Worm (Caenorhabditis elegans) whole organism, L4 larva: Measurements from ENCODE around the gene C08F11.17.

Experiments
- ZK546.5 ChIP-seq, 2 experiments: sonication (generic microtip); optimal IDR thresholded peaks; 2 replicates each; lab custom pipeline; 2017; ENCODE audit warnings: missing biosample characterization in 2 of 2, missing genetic modification characterization in 2 of 2
- attf-4 ChIP-seq: sonication (generic microtip); optimal IDR thresholded peaks from 3 replicates; lab custom pipeline; 2017; ENCODE audit warnings: missing biosample characterization, missing genetic modification characterization
- ceh-62 ChIP-seq: sonication (generic microtip); optimal IDR thresholded peaks from 2 replicates; lab custom pipeline; 2017; ENCODE audit warnings: missing biosample characterization, missing genetic modification characterization
- cey-2 ChIP-seq: sonication (generic microtip); optimal IDR thresholded peaks from 3 replicates; lab custom pipeline; 2017; ENCODE audit warnings: missing genetic modification characterization, mild to moderate bottlenecking, missing compliant biosample characterization, antibody characterized with exemption, borderline replicate concordance; ENCODE audit not compliant: insufficient read depth
- duxl-1 ChIP-seq: sonication (generic microtip); optimal IDR thresholded peaks from 2 replicates; lab custom pipeline; 2016; ENCODE audit warnings: mild to moderate bottlenecking, missing genetic modification characterization, moderate library complexity, missing compliant biosample characterization; ENCODE audit not compliant: poor library complexity
- hlh-30 ChIP-seq: sonication (generic microtip); optimal IDR thresholded peaks from 2 replicates; lab custom pipeline; 2017; ENCODE audit warnings: antibody characterized with exemption, mild to moderate bottlenecking, missing genetic modification characterization, missing compliant biosample characterization; ENCODE audit not compliant: insufficient read depth
- lin-13 ChIP-seq: fragments of 150-350 bp; optimal IDR thresholded peaks from 2 replicates; lab custom pipeline; 2014; ENCODE audit warnings: missing biosample characterization, missing genetic modification reagents, missing genetic modification characterization
- lin-15B ChIP-seq: fragments of 150-350 bp; sonication (generic microtip); optimal IDR thresholded peaks from 3 replicates; lab custom pipeline; 2014; ENCODE audit warnings: missing biosample characterization, missing genetic modification characterization
- lsy-2 ChIP-seq, 2 experiments: fragments of 150-350 bp in 1 of 2; sonication (generic microtip) in 1 of 2; optimal IDR thresholded peaks; 2 replicates each; lab custom pipeline; 2014 to 2017; ENCODE audit warnings: missing biosample characterization in 2 of 2, missing genetic modification characterization in 2 of 2
- mdl-1 ChIP-seq, 2 experiments: fragments of 150-350 bp in 1 of 2; sonication (generic microtip) in 1 of 2; optimal IDR thresholded peaks; 2 replicates each; lab custom pipeline; 2014 to 2017; ENCODE audit warnings: missing biosample characterization in 2 of 2, missing genetic modification characterization in 2 of 2
- nhr-25 ChIP-seq: sonication (generic microtip); optimal IDR thresholded peaks from 2 replicates; lab custom pipeline; 2017; ENCODE audit warnings: missing genetic modification characterization, mild to moderate bottlenecking, missing compliant biosample characterization, antibody characterized with exemption, moderate library complexity, borderline replicate concordance; ENCODE audit not compliant: insufficient read depth
- pha-4 ChIP-seq, 2 experiments: fragments of 150-350 bp in 1 of 2; fragments of 200-800 bp in 1 of 2; sonication (Bioruptor generic) in 1 of 2; IDR thresholded peaks in 1 of 2; optimal IDR thresholded peaks in 1 of 2; 2 replicates each; pipeline versions ENCODE4 v1.3.6 to Lab custom; 2014 to 2022; ENCODE audit warnings: missing genetic modification characterization in 2 of 2, missing genetic modification reagents in 2 of 2, missing biosample characterization in 1 of 2, missing compliant biosample characterization in 1 of 2
- snpc-4 ChIP-seq: fragments of 150-350 bp; optimal IDR thresholded peaks from 2 replicates; lab custom pipeline; 2014; ENCODE audit warnings: missing biosample characterization, missing genetic modification characterization
- zag-1 ChIP-seq: fragments of 150-350 bp; optimal IDR thresholded peaks from 2 replicates; lab custom pipeline; 2014; ENCODE audit warnings: missing biosample characterization, missing genetic modification characterization

DNA sequence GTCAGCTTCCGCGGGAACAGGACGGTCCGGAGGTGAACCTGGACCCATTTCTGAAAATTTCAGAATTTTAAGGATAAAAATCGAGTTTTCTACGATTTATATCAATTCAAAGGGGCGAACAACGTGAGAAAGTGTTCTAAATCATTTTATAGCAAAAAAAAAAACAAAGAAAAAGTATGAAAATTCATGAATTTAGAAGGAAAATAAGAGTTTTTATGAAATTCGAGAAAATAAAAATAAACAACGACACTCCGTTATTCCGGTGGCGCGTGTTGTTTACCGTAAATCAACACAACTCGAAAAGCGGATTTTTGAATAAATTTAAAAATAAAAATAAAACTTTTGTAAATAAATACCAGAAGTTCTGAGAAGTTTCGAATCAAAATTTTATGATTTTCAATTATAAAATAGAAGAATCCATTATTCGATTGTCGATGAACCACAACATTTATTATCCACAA lies 36.9 kb upstream of the C08F11.17 start, which contains the start of gene nyn-1:
- no peak for TF ChIP-seq hlh-30 (tag; lab: Kevin White, UChicago)
- no peak for TF ChIP-seq pha-4 (GFP tag; IDR thresholded peaks at IDR 0.05; lab: Robert Waterston, UW)
- no peak for TF ChIP-seq pha-4 (tag; optimal IDR thresholded peaks at IDR 0.05; lab: Kevin White, UChicago)
- no peak for TF ChIP-seq duxl-1
- TF ChIP-seq lin-13 (GFP tag; lab: Kevin White, UChicago) = no peak
- TF ChIP-seq nhr-25 = no peak
- TF ChIP-seq ceh-62 (tag; lab: Kevin White, UChicago) = no peak
- no peak for TF ChIP-seq snpc-4 (tag; lab: Kevin White, UChicago)
- no peak for TF ChIP-seq mdl-1 (tag; optimal IDR thresholded peaks at IDR 0.05; lab: Kevin White, UChicago)
- TF ChIP-seq ZK546.5 (tag; optimal IDR thresholded peaks at IDR 0.05; lab: Kevin White, UChicago) = no peak
- TF ChIP-seq lin-15B (tag; lab: Kevin White, UChicago) = no peak
- no peak for TF ChIP-seq zag-1 (tag; lab: Kevin White, UChicago)
- no peak for TF ChIP-seq lsy-2 (tag; optimal IDR thresholded peaks at IDR 0.05; lab: Kevin White, UChicago)
- TF ChIP-seq cey-2 (tag; lab: Kevin White, UChicago) = no peak
- TF ChIP-seq attf-4 (tag; lab: Kevin White, UChicago) = no peak
